Fruit fly (Drosophila melanogaster): ENCODE results near the gene CG43367.

The CG43367 gene

DNA sequence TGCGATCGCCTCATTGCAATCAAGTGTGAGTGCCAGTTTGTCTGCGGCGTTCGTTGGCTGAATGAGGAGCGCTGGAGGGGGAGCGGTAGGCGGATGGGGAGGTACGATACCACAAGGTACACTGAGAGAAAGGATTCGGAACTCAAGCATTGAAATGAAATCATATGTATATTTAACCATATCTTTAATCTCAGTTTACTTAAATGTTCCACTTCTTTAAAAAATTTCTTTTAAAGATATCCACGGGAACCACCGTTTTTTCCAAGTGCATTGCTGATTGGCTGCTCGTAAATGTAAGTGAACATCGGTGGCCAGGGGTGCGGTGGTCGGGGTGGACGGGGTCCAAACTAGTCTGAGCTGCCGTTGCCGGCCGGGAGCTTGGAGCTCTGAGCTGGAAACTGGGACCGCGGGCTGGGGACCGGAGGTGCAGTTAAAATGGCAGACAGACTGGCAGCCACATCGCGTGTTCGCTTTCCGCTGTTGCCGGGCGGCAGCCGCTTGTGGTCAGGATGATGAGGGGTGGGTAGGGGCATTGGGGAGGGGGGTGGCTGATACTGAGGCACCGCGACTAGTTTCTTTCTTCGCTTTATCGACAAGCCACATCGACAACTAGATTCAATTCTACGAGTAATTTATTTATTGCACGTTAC is 34.5 kb downstream of the CG43367 start (continued):
- TF ChIP-seq spab (GFP tag; optimal IDR thresholded peaks at IDR 0.05): peak; percentile 99
- peak; percentile 99 for TF ChIP-seq Sox14 (GFP tag; optimal IDR thresholded peaks at IDR 0.05)
- peak; percentile 96 for TF ChIP-seq CG8319 (GFP tag; optimal IDR thresholded peaks at IDR 0.05)
- peak; percentile 99 for TF ChIP-seq eg (GFP tag; IDR thresholded peaks at IDR 0.05)
- peak; percentile 97 for TF ChIP-seq CG34406 (GFP tag; optimal IDR thresholded peaks at IDR 0.05)
- peak; percentile 97 for TF ChIP-seq dac (GFP tag; optimal IDR thresholded peaks at IDR 0.05)
- peak; percentile 93 for TF ChIP-seq Sox15 (GFP tag; optimal IDR thresholded peaks at IDR 0.05)
- peak; percentile 98 for TF ChIP-seq dsx (GFP tag; optimal IDR thresholded peaks at IDR 0.05; ENCODE audit: poor library complexity, severe bottlenecking)
- peak; percentile 98 for TF ChIP-seq lz (GFP tag; optimal IDR thresholded peaks at IDR 0.05)

DNA sequence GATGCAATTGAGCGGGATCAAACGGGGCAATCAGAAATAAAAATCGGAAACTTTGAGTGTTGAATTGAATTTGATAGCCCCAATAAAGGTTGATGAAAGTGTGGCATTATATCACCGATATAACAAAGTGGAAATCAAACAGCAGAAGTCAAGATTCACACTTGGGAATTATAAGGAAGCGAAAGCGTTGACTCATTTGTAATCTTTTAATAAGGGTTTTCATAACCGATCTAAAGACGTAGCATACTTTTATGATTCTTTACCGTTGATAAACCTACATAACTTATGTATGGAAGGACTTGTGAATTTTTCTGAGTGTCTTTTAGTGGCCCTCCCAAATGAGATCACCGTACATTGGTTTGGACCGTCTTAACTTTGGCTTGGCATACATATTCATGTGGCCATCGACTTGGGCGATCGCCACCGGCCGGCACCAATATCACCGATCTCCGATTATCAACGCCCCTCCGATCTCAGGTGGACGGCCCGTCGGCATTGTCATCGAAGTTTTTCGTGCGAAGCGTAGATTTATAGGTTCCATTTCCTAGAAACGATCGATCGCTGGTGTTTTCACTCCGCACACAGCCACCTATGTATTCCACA is 35.7 kb downstream of the CG43367 start:
- TF ChIP-seq CG32006 (GFP tag; optimal IDR thresholded peaks at IDR 0.05) (no peak), CG9139 (GFP tag; optimal IDR thresholded peaks at IDR 0.05) (no peak), acj6 (GFP tag; optimal IDR thresholded peaks at IDR 0.05) (no peak), CG11902 (GFP tag; optimal IDR thresholded peaks at IDR 0.05) (no peak), Eip78C (GFP tag) (peak; percentile 65), CG10631 (GFP tag; optimal IDR thresholded peaks at IDR 0.05) (peak; percentile 1), CG7368 (GFP tag; optimal IDR thresholded peaks at IDR 0.05) (no peak), Smox (GFP tag; optimal IDR thresholded peaks at IDR 0.05) (no peak), pdm3 (GFP tag; optimal IDR thresholded peaks at IDR 0.05) (no peak), Hr39 (GFP tag; optimal IDR thresholded peaks at IDR 0.05) (no peak), Lpt (GFP tag; optimal IDR thresholded peaks at IDR 0.05) (no peak), Met (GFP tag; optimal IDR thresholded peaks at IDR 0.05) (no peak), CG3919 (GFP tag; optimal IDR thresholded peaks at IDR 0.05) (no peak)

DNA sequence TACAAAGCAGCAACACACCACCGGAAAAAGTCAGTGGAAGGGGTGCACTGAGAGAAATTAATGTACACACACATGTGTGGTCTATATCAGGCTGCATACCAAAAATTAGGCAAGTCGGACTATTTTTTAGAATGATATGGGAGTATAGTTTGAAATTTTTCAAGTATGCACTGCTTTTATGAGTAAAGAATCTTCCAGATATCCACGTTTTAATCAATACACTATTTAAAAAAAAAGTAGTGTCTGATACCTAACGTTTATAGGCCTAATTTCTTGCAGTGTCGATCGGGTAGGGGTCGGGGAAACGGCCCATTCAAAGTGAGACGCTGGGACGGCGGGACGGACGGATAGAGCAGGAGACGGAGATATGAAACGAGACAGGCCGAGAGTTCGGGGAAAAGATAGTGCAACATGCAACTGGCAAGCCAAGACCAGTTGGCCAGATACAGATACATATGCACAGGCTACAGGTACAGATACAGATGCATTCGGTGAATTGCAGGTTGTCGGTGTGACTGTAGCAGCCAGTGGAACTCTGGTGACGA is 36.6 kb downstream of the CG43367 start:
- TF ChIP-seq fd85E (GFP tag; optimal IDR thresholded peaks at IDR 0.05) (peak; percentile 55), CG3919 (GFP tag; optimal IDR thresholded peaks at IDR 0.05) (peak; percentile 93), cyc (GFP tag; optimal IDR thresholded peaks at IDR 0.05) (peak; percentile 65), achi (GFP tag; optimal IDR thresholded peaks at IDR 0.05) (peak; percentile 89), dsx (GFP tag; optimal IDR thresholded peaks at IDR 0.05; ENCODE audit: poor library complexity, severe bottlenecking) (peak; percentile 89), CG6854 (GFP tag; optimal IDR thresholded peaks at IDR 0.05) (no peak), pdm3 (GFP tag; optimal IDR thresholded peaks at IDR 0.05) (peak; percentile 93), CG31627 (GFP tag; optimal IDR thresholded peaks at IDR 0.05) (peak; percentile 52), vri (GFP tag; optimal IDR thresholded peaks at IDR 0.05) (no peak), lz (GFP tag; optimal IDR thresholded peaks at IDR 0.05) (peak; percentile 54), esn (GFP tag; optimal IDR thresholded peaks at IDR 0.05) (peak; percentile 67), fkh (GFP tag; optimal IDR thresholded peaks at IDR 0.05) (peak; percentile 36), acj6 (GFP tag; optimal IDR thresholded peaks at IDR 0.05) (peak; percentile 90), topi (GFP tag; optimal IDR thresholded peaks at IDR 0.05) (peak; percentile 72), CG6808 (GFP tag; optimal IDR thresholded peaks at IDR 0.05) (peak; percentile 95), fd59A (GFP tag; optimal IDR thresholded peaks at IDR 0.05) (peak; percentile 93), CG3032 (tag; optimal IDR thresholded peaks at IDR 0.05) (peak; percentile 94), CG34406 (GFP tag; optimal IDR thresholded peaks at IDR 0.05) (peak; percentile 81), CG15336 (GFP tag; IDR thresholded peaks at IDR 0.05) (peak; percentile 93), CG10631 (GFP tag; optimal IDR thresholded peaks at IDR 0.05) (peak; percentile 91), svp (GFP tag) (peak; percentile 75), Eip78C (GFP tag) (peak; percentile 97), Sox102F (GFP tag; optimal IDR thresholded peaks at IDR 0.05) (peak; percentile 39), Smox (GFP tag; optimal IDR thresholded peaks at IDR 0.05) (peak; percentile 33), OdsH (GFP tag; optimal IDR thresholded peaks at IDR 0.05) (peak; percentile 94), CG8632 (GFP tag; optimal IDR thresholded peaks at IDR 0.05) (peak; percentile 82), Eip93F (GFP tag; optimal IDR thresholded peaks at IDR 0.05) (no peak), CG11294 (GFP tag; IDR thresholded peaks at IDR 0.05) (peak; percentile 73), CG32006 (GFP tag; optimal IDR thresholded peaks at IDR 0.05) (peak; percentile 97), Sox14 (GFP tag; optimal IDR thresholded peaks at IDR 0.05) (peak; percentile 91), net (GFP tag; optimal IDR thresholded peaks at IDR 0.05) (peak; percentile 89), Hr38 (GFP tag; optimal IDR thresholded peaks at IDR 0.05) (no peak), CG11762 (GFP tag; optimal IDR thresholded peaks at IDR 0.05; ENCODE audit: insufficient read depth) (peak; percentile 91), Hr39 (GFP tag; optimal IDR thresholded peaks at IDR 0.05) (peak; percentile 64)

Data from whole organism, prepupa.